Worm (Caenorhabditis elegans) whole organism, mixed stage, embryonic: ENCODE data around the gene col-95.

Experiments used
- blmp-1 ChIP-seq: fragments of 150-350 bp; optimal IDR thresholded peaks from 2 replicates; lab custom pipeline; 2014; ENCODE audit warnings: missing biosample characterization, missing genetic modification characterization
- cnd-1 ChIP-seq: fragments of 200-800 bp; sonication (Bioruptor generic); optimal IDR thresholded peaks from 2 replicates; lab custom pipeline; 2018; ENCODE audit warnings: mild to moderate bottlenecking, missing genetic modification characterization, missing compliant biosample characterization
- ham-2 ChIP-seq: fragments of 200-800 bp; sonication (Bioruptor generic); optimal IDR thresholded peaks from 2 replicates; lab custom pipeline; 2018; ENCODE audit warnings: mild to moderate bottlenecking, missing genetic modification characterization, missing compliant biosample characterization
- nhr-28 ChIP-seq: fragments of 150-350 bp; optimal IDR thresholded peaks from 2 replicates; lab custom pipeline; 2014; ENCODE audit warnings: missing biosample characterization, missing genetic modification characterization
- snpc-4 ChIP-seq: fragments of 150-350 bp; optimal IDR thresholded peaks from 2 replicates; lab custom pipeline; 2014; ENCODE audit warnings: missing biosample characterization, missing genetic modification characterization
- sptf-1 ChIP-seq: sonication (generic microtip); optimal IDR thresholded peaks from 2 replicates; lab custom pipeline; 2017; ENCODE audit warnings: mild to moderate bottlenecking, missing genetic modification characterization, moderate library complexity, missing compliant biosample characterization
- unc-62 ChIP-seq: fragments of 150-350 bp; optimal IDR thresholded peaks from 2 replicates; lab custom pipeline; 2014; ENCODE audit warnings: missing biosample characterization, missing genetic modification reagents, missing genetic modification characterization
- ztf-11 ChIP-seq: fragments of 150-350 bp; optimal IDR thresholded peaks from 2 replicates; lab custom pipeline; 2014; ENCODE audit warnings: missing biosample characterization, missing genetic modification characterization

DNA sequence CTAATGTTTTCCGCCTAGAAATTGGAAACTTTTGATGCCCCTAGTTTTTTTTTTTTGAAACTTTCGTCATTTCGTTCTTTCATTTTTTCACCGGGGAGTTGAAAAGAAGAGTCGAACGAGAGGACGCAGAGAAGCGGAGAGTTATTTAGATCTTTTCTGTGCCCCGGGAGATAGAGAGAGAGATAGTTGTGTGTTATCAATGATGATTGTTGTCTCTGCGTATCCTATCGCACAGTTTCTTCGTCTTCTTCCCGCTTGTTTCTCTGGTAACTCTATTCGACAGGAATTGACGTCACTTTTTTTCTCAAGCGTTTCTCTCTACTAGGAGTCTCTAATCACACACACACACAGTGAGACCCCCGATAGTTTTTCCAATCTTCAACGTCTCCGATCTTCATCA, 14.5 kb upstream of the col-95 start:
- TF ChIP-seq nhr-28 (tag; lab: Kevin White, UChicago) (no peak), blmp-1 (no peak), cnd-1 (no peak), sptf-1 (tag; lab: Kevin White, UChicago) (no peak), snpc-4 (tag; lab: Kevin White, UChicago) (no peak), ham-2 (GFP tag; lab: Kevin White, UChicago) (no peak), unc-62 (GFP tag; lab: Kevin White, UChicago) (no peak), ztf-11 (tag; lab: Kevin White, UChicago) (no peak)
